Fruit fly (Drosophila melanogaster) whole organism, prepupa: ENCODE measurements around the gene CG33725.

Experiments used
- Blimp-1 ChIP-seq: fragments of 200-800 bp; sonication (Bioruptor generic); optimal IDR thresholded peaks from 3 replicates; lab custom pipeline; 2017; ENCODE audit warnings: missing biosample characterization, missing genetic modification characterization, mild to moderate bottlenecking, moderate library complexity, missing genetic modification reagents
- CG10631 ChIP-seq: fragments of 200-800 bp; sonication (Bioruptor generic); optimal IDR thresholded peaks from 2 replicates; lab custom pipeline; 2016; ENCODE audit warnings: missing biosample characterization, missing genetic modification characterization
- CG10669 ChIP-seq: fragments of 200-800 bp; sonication (Bioruptor generic); optimal IDR thresholded peaks from 3 replicates; lab custom pipeline; 2018; ENCODE audit warnings: missing biosample characterization, mild to moderate bottlenecking, missing genetic modification characterization, moderate library complexity
- CG11294 ChIP-seq: fragments of 200-800 bp; sonication (Bioruptor generic); IDR thresholded peaks from 2 replicates; pipeline ENCODE4 v1.3.6; 2022; ENCODE audit warnings: missing biosample characterization, missing genetic modification characterization
- CG11762 ChIP-seq: fragments of 200-800 bp; sonication (Bioruptor generic); optimal IDR thresholded peaks from 3 replicates; lab custom pipeline; 2016; ENCODE audit warnings: missing biosample characterization, missing genetic modification characterization; ENCODE audit not compliant: insufficient read depth
- CG15336 ChIP-seq: fragments of 200-800 bp; sonication (Bioruptor generic); IDR thresholded peaks from 2 replicates; pipeline ENCODE4 v1.3.6; 2022; ENCODE audit warnings: missing biosample characterization, missing genetic modification characterization
- CG16779 ChIP-seq: fragments of 200-800 bp; sonication (Bioruptor generic); optimal IDR thresholded peaks from 3 replicates; lab custom pipeline; 2017; ENCODE audit warnings: missing biosample characterization, mild to moderate bottlenecking, missing genetic modification characterization
- CG3032 ChIP-seq: fragments of 200-800 bp; optimal IDR thresholded peaks from 2 replicates; lab custom pipeline; 2019; ENCODE audit warnings: missing biosample characterization, mild to moderate bottlenecking, missing genetic modification characterization, moderate library complexity
- CG31627 ChIP-seq: fragments of 200-800 bp; sonication (Bioruptor generic); optimal IDR thresholded peaks from 3 replicates; lab custom pipeline; 2016; ENCODE audit warnings: missing biosample characterization, missing genetic modification characterization
- CG34406 ChIP-seq: fragments of 200-800 bp; sonication (Bioruptor generic); optimal IDR thresholded peaks from 3 replicates; lab custom pipeline; 2016; ENCODE audit warnings: missing biosample characterization, missing genetic modification characterization
- CG3919 ChIP-seq: fragments of 200-800 bp; sonication (Bioruptor generic); optimal IDR thresholded peaks from 3 replicates; lab custom pipeline; 2016; ENCODE audit warnings: missing biosample characterization, missing genetic modification characterization
- CG4318 ChIP-seq: fragments of 200-800 bp; sonication (Bioruptor generic); optimal IDR thresholded peaks from 3 replicates; lab custom pipeline; 2017; ENCODE audit warnings: missing biosample characterization, mild to moderate bottlenecking, missing genetic modification characterization
- CG6163 ChIP-seq: fragments of 200-800 bp; sonication (Bioruptor generic); IDR thresholded peaks from 3 replicates; pipeline ENCODE4 v1.3.6; 2022; ENCODE audit warnings: missing biosample characterization, missing genetic modification characterization
- CG6276 ChIP-seq: fragments of 200-800 bp; sonication (Bioruptor generic); optimal IDR thresholded peaks from 2 replicates; lab custom pipeline; 2017; ENCODE audit warnings: missing biosample characterization, mild to moderate bottlenecking, missing genetic modification characterization
- CG6808 ChIP-seq: fragments of 200-800 bp; sonication (Bioruptor generic); optimal IDR thresholded peaks from 3 replicates; lab custom pipeline; 2017; ENCODE audit warnings: missing biosample characterization, missing genetic modification characterization, mild to moderate bottlenecking, moderate library complexity, missing genetic modification reagents
- CG6854 ChIP-seq: fragments of 200-800 bp; sonication (Bioruptor generic); optimal IDR thresholded peaks from 2 replicates; lab custom pipeline; 2017; ENCODE audit warnings: missing biosample characterization, mild to moderate bottlenecking, missing genetic modification characterization
- CG7368 ChIP-seq: fragments of 200-800 bp; sonication (Bioruptor generic); optimal IDR thresholded peaks from 3 replicates; lab custom pipeline; 2016; ENCODE audit warnings: missing biosample characterization, missing genetic modification characterization
- CG8119 ChIP-seq: fragments of 200-800 bp; sonication (Bioruptor generic); IDR thresholded peaks from 3 replicates; pipeline ENCODE4 v1.3.6; 2022; ENCODE audit warnings: missing biosample characterization, missing genetic modification characterization
- CG8319 ChIP-seq: fragments of 200-800 bp; sonication (Bioruptor generic); optimal IDR thresholded peaks from 3 replicates; lab custom pipeline; 2016; ENCODE audit warnings: missing biosample characterization, missing genetic modification characterization
- CG8632 ChIP-seq: fragments of 200-800 bp; sonication (Bioruptor generic); optimal IDR thresholded peaks from 3 replicates; lab custom pipeline; 2016; ENCODE audit warnings: missing biosample characterization, missing genetic modification characterization
- CG9139 ChIP-seq: fragments of 200-800 bp; sonication (Bioruptor generic); optimal IDR thresholded peaks from 3 replicates; lab custom pipeline; 2017; ENCODE audit warnings: missing biosample characterization, mild to moderate bottlenecking, missing genetic modification characterization
- Eip75B ChIP-seq: fragments of 200-800 bp; sonication (Bioruptor generic); optimal IDR thresholded peaks from 3 replicates; lab custom pipeline; 2016; ENCODE audit warnings: missing biosample characterization, missing genetic modification characterization
- Eip78C ChIP-seq: fragments of 200-800 bp; sonication (Bioruptor generic); peaks from one replicate; lab custom pipeline; 2016; ENCODE audit warnings: missing biosample characterization, missing genetic modification characterization
- Ets21C ChIP-seq: fragments of 200-800 bp; sonication (Bioruptor generic); optimal IDR thresholded peaks from 3 replicates; lab custom pipeline; 2016; ENCODE audit warnings: missing biosample characterization, missing genetic modification characterization
- Ets96B ChIP-seq: fragments of 200-800 bp; optimal IDR thresholded peaks from 2 replicates; lab custom pipeline; 2019; ENCODE audit warnings: missing biosample characterization, mild to moderate bottlenecking, missing genetic modification characterization, moderate library complexity
- Gug ChIP-seq: fragments of 200-800 bp; sonication (Bioruptor generic); IDR thresholded peaks from 2 replicates; pipeline ENCODE4 v1.3.6; 2022; ENCODE audit warnings: missing biosample characterization, missing genetic modification characterization
- Hr38 ChIP-seq: sonication (Bioruptor generic); optimal IDR thresholded peaks from 2 replicates; lab custom pipeline; 2016; ENCODE audit warnings: missing biosample characterization, missing genetic modification characterization
- Hr4 ChIP-seq: fragments of 200-800 bp; sonication (Bioruptor generic); optimal IDR thresholded peaks from 3 replicates; lab custom pipeline; 2016; ENCODE audit warnings: missing biosample characterization, missing genetic modification characterization
- Lpt ChIP-seq: fragments of 200-800 bp; sonication (Bioruptor generic); optimal IDR thresholded peaks from 3 replicates; lab custom pipeline; 2016; ENCODE audit warnings: missing biosample characterization, missing genetic modification characterization
- Met ChIP-seq: fragments of 200-800 bp; sonication (Bioruptor generic); optimal IDR thresholded peaks from 3 replicates; lab custom pipeline; 2016; ENCODE audit warnings: missing biosample characterization, missing genetic modification characterization
- OdsH ChIP-seq: fragments of 200-800 bp; sonication (Bioruptor generic); optimal IDR thresholded peaks from 3 replicates; lab custom pipeline; 2016; ENCODE audit warnings: missing biosample characterization, missing genetic modification characterization
- Smox ChIP-seq: fragments of 200-800 bp; sonication (Bioruptor generic); optimal IDR thresholded peaks from 3 replicates; lab custom pipeline; 2016; ENCODE audit warnings: missing biosample characterization, missing genetic modification characterization
- Sox102F ChIP-seq: fragments of 200-800 bp; sonication (Bioruptor generic); optimal IDR thresholded peaks from 2 replicates; lab custom pipeline; 2016; ENCODE audit warnings: missing biosample characterization, mild to moderate bottlenecking, missing genetic modification characterization
- Sox14 ChIP-seq: fragments of 200-800 bp; sonication (Bioruptor generic); optimal IDR thresholded peaks from 3 replicates; lab custom pipeline; 2016; ENCODE audit warnings: missing biosample characterization, missing genetic modification characterization
- Sox15 ChIP-seq: fragments of 200-800 bp; sonication (Bioruptor generic); optimal IDR thresholded peaks from 3 replicates; lab custom pipeline; 2016; ENCODE audit warnings: missing biosample characterization, missing genetic modification characterization
- achi ChIP-seq: fragments of 200-800 bp; sonication (Bioruptor generic); optimal IDR thresholded peaks from 3 replicates; lab custom pipeline; 2016; ENCODE audit warnings: missing biosample characterization, missing genetic modification characterization
- acj6 ChIP-seq: fragments of 200-800 bp; sonication (Bioruptor generic); optimal IDR thresholded peaks from 3 replicates; lab custom pipeline; 2016; ENCODE audit warnings: missing biosample characterization, missing genetic modification characterization
- cyc ChIP-seq: fragments of 200-800 bp; sonication (Bioruptor generic); optimal IDR thresholded peaks from 3 replicates; lab custom pipeline; 2016; ENCODE audit warnings: missing biosample characterization, missing genetic modification characterization
- dac ChIP-seq: fragments of 200-800 bp; sonication (Bioruptor generic); optimal IDR thresholded peaks from 2 replicates; lab custom pipeline; 2017; ENCODE audit warnings: missing biosample characterization, mild to moderate bottlenecking, missing genetic modification characterization
- eg ChIP-seq: fragments of 200-800 bp; sonication (Bioruptor generic); IDR thresholded peaks from 3 replicates; pipeline ENCODE4 v1.3.6; 2022; ENCODE audit warnings: missing biosample characterization, missing genetic modification characterization
- fd59A ChIP-seq: fragments of 200-800 bp; sonication (Bioruptor generic); optimal IDR thresholded peaks from 2 replicates; lab custom pipeline; 2017; ENCODE audit warnings: missing biosample characterization, mild to moderate bottlenecking, missing genetic modification characterization, missing genetic modification reagents
- fkh ChIP-seq: fragments of 200-800 bp; sonication (Bioruptor generic); optimal IDR thresholded peaks from 3 replicates; lab custom pipeline; 2017; ENCODE audit warnings: missing biosample characterization, mild to moderate bottlenecking, missing genetic modification characterization, moderate library complexity
- lz ChIP-seq: fragments of 200-800 bp; sonication (Bioruptor generic); optimal IDR thresholded peaks from 3 replicates; lab custom pipeline; 2016; ENCODE audit warnings: missing biosample characterization, missing genetic modification characterization
- net ChIP-seq: fragments of 200-800 bp; sonication (Bioruptor generic); optimal IDR thresholded peaks from 3 replicates; lab custom pipeline; 2016; ENCODE audit warnings: missing biosample characterization, missing genetic modification characterization
- pdm3 ChIP-seq: fragments of 200-800 bp; sonication (Bioruptor generic); optimal IDR thresholded peaks from 3 replicates; lab custom pipeline; 2016; ENCODE audit warnings: missing biosample characterization, missing genetic modification characterization
- salr ChIP-seq, 2 experiments: fragments of 200-800 bp; sonication (Bioruptor generic); optimal IDR thresholded peaks; 3 replicates each; lab custom pipeline; 2016 to 2018; ENCODE audit warnings: missing biosample characterization in 2 of 2, missing genetic modification characterization in 2 of 2, mild to moderate bottlenecking in 1 of 2
- spab ChIP-seq: fragments of 200-800 bp; sonication (Bioruptor generic); optimal IDR thresholded peaks from 2 replicates; lab custom pipeline; 2017; ENCODE audit warnings: missing biosample characterization, mild to moderate bottlenecking, missing genetic modification characterization, missing genetic modification reagents
- ss ChIP-seq, 2 experiments: fragments of 200-800 bp; sonication (Bioruptor generic); optimal IDR thresholded peaks; 2 replicates in 1 of 2; 3 replicates in 1 of 2; lab custom pipeline; 2017 to 2018; ENCODE audit warnings: mild to moderate bottlenecking in 2 of 2, missing biosample characterization in 2 of 2, missing genetic modification characterization in 2 of 2, moderate library complexity in 1 of 2
- svp ChIP-seq: fragments of 200-800 bp; sonication (Bioruptor generic); peaks from one replicate; lab custom pipeline; 2016; ENCODE audit warnings: missing biosample characterization, missing genetic modification characterization

Gene CG33725

dm6 chr3L:12442593-12442992, 39.8 kb upstream of the CG33725 start (continued):
- peak; percentile 65 to 71 for TF ChIP-seq ss (GFP tag; optimal IDR thresholded peaks at IDR 0.05; lab: Kevin White, UChicago)
- TF ChIP-seq Sox15 (GFP tag; lab: Kevin White, UChicago): peak; percentile 51
- TF ChIP-seq CG10669 (GFP tag; lab: Kevin White, UChicago): peak; percentile 75
- peak; percentile 60 for TF ChIP-seq CG8632 (GFP tag; lab: Kevin White, UChicago)
- TF ChIP-seq Hr38 (GFP tag; lab: Kevin White, UChicago): no peak
- TF ChIP-seq Sox14: peak; percentile 72
- peak; percentile 15 for TF ChIP-seq CG8319 (GFP tag; lab: Kevin White, UChicago)
- TF ChIP-seq svp: peak; percentile 88
- peak; percentile 66 for TF ChIP-seq Hr4 (GFP tag; lab: Kevin White, UChicago)
- TF ChIP-seq eg (GFP tag; lab: Robert Waterston, UW): peak; percentile 50; the same call in 1 of the 3 replicates
- peak; percentile 59 for TF ChIP-seq CG15336 (GFP tag; lab: Robert Waterston, UW)
- peak; percentile 55 to 59 for TF ChIP-seq salr (GFP tag; optimal IDR thresholded peaks at IDR 0.05; lab: Kevin White, UChicago)
- no peak for TF ChIP-seq CG11762 (GFP tag; lab: Kevin White, UChicago)
- TF ChIP-seq Lpt: no peak
- TF ChIP-seq CG6163 (GFP tag; lab: Robert Waterston, UW): peak; percentile 65; the same call in 2 of the 3 replicates
- TF ChIP-seq Smox (GFP tag; lab: Kevin White, UChicago): peak; percentile 75

dm6 chr3L:12444040-12444439, 38.4 kb upstream of the CG33725 start:
- no peak for TF ChIP-seq dac
- no peak for TF ChIP-seq CG16779 (tag; lab: Kevin White, UChicago)
- no peak for TF ChIP-seq spab (GFP tag; lab: Kevin White, UChicago)
- peak; percentile 6 for TF ChIP-seq CG3919 (GFP tag; lab: Kevin White, UChicago)
- TF ChIP-seq Blimp-1 (GFP tag; lab: Kevin White, UChicago): no peak
- TF ChIP-seq CG6276 (GFP tag; lab: Kevin White, UChicago): no peak
- TF ChIP-seq Hr4 (GFP tag; lab: Kevin White, UChicago): no peak
- no peak for TF ChIP-seq CG6854 (GFP tag; lab: Kevin White, UChicago)
- TF ChIP-seq eg (GFP tag; lab: Robert Waterston, UW): no peak
- no peak for TF ChIP-seq Eip75B (GFP tag; lab: Kevin White, UChicago)
- no peak for TF ChIP-seq lz (GFP tag; lab: Kevin White, UChicago)
- no peak for TF ChIP-seq CG8119 (GFP tag; lab: Robert Waterston, UW)
- TF ChIP-seq achi (GFP tag; lab: Kevin White, UChicago): no peak
- TF ChIP-seq Ets96B: no peak
- TF ChIP-seq Gug (GFP tag; lab: Robert Waterston, UW): no peak
- no peak for TF ChIP-seq Smox (GFP tag; lab: Kevin White, UChicago)
- peak; percentile 68 for TF ChIP-seq Eip78C (GFP tag; lab: Kevin White, UChicago)
- TF ChIP-seq CG10631 (GFP tag; lab: Kevin White, UChicago): no peak
- no peak for TF ChIP-seq CG6808 (GFP tag; lab: Kevin White, UChicago)
- TF ChIP-seq pdm3 (GFP tag; lab: Kevin White, UChicago): no peak
- no peak for TF ChIP-seq Ets21C (GFP tag; lab: Kevin White, UChicago)
- no peak for TF ChIP-seq Sox102F (GFP tag; lab: Kevin White, UChicago)
- TF ChIP-seq OdsH (GFP tag; lab: Kevin White, UChicago): no peak
- TF ChIP-seq CG11762 (GFP tag; lab: Kevin White, UChicago): no peak
- no peak for TF ChIP-seq fkh
- peak; percentile 13 for TF ChIP-seq CG10669 (GFP tag; lab: Kevin White, UChicago)
- no peak for TF ChIP-seq CG9139 (GFP tag; lab: Kevin White, UChicago)
- no peak for TF ChIP-seq fd59A (GFP tag; lab: Kevin White, UChicago)
- TF ChIP-seq ss (GFP tag; optimal IDR thresholded peaks at IDR 0.05; lab: Kevin White, UChicago): no peak
- TF ChIP-seq Sox15 (GFP tag; lab: Kevin White, UChicago): no peak
- TF ChIP-seq CG31627: no peak
- no peak for TF ChIP-seq net (GFP tag; lab: Kevin White, UChicago)
- TF ChIP-seq CG8319 (GFP tag; lab: Kevin White, UChicago): no peak
- TF ChIP-seq CG7368 (GFP tag; lab: Kevin White, UChicago): no peak
- TF ChIP-seq Met: peak; percentile 12
- no peak for TF ChIP-seq CG4318 (GFP tag; lab: Kevin White, UChicago)
- no peak for TF ChIP-seq acj6
- no peak for TF ChIP-seq salr (GFP tag; optimal IDR thresholded peaks at IDR 0.05; lab: Kevin White, UChicago)
- peak; percentile 11 for TF ChIP-seq CG3032 (tag; lab: Kevin White, UChicago)
- no peak for TF ChIP-seq CG11294 (GFP tag; lab: Robert Waterston, UW)
- no peak for TF ChIP-seq CG6163 (GFP tag; lab: Robert Waterston, UW)
- no peak for TF ChIP-seq Lpt
- TF ChIP-seq Hr38 (GFP tag; lab: Kevin White, UChicago): no peak
- no peak for TF ChIP-seq cyc (GFP tag; lab: Kevin White, UChicago)
- no peak for TF ChIP-seq CG34406 (GFP tag; lab: Kevin White, UChicago)
